Worm (Caenorhabditis elegans): Measurements from ENCODE around the gene srg-3.

DNA sequence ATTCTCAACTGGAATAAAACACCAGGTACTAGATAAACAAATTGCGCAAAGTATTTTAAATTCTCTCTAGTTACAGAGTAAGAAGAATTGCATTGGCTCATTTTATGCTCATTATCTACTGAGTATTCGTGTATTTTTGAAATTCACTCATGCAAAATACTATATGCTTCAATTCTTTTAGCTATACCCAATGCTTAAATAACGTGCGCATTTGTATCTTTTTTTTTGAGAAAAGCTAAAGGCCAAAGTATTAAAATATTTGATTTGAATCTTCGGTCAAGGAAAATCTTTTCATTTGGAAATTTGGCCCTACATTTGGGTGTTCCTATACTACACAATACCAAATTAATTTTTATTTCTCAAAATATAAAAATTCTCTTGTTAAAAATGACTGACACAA lies 8.2 kb downstream of the srg-3 start, which contains the start of gene srg-4:
- no peak for TF ChIP-seq aha-1 (tag)
- no peak for TF ChIP-seq skn-1 (tag; optimal IDR thresholded peaks at IDR 0.05)
- no peak for TF ChIP-seq lin-13 (GFP tag; optimal IDR thresholded peaks at IDR 0.05)

All from whole organism, L4 larva.